Worm (Caenorhabditis elegans) whole organism, late embryonic: ENCODE measurements around the gene rga-4.

Experiments used
- pag-3 ChIP-seq: sonication (generic microtip); optimal IDR thresholded peaks from 2 replicates; lab custom pipeline; 2016; ENCODE audit warnings: missing compliant biosample characterization, missing genetic modification characterization, borderline replicate concordance
- pha-4 ChIP-seq: fragments of 150-350 bp; optimal IDR thresholded peaks from 2 replicates; lab custom pipeline; 2018; ENCODE audit warnings: missing biosample characterization, missing genetic modification reagents, missing genetic modification characterization
- pqm-1 ChIP-seq: sonication (generic microtip); optimal IDR thresholded peaks from 2 replicates; lab custom pipeline; 2016; ENCODE audit warnings: missing genetic modification characterization, missing compliant biosample characterization

DNA sequence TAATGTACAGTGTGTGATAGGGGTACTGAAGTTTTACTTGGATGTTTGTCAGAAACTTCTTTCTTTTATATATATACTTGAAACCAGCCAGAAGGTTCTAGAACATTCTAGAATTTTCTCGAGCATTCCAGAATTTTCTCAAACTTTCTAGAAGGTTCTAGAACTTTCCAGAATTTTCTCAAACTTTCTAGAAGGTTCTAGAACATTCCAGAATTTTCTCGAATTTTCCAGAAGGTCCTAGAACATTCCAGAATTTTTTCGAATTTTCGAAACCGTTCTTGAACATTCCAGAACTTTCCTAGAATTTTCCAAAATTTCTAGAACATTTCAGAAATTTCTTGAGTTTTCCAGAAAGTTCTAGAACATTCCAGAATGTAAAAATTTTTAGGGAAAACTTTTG lies 27.8 kb downstream of the rga-4 start:
- TF ChIP-seq pag-3 (tag; lab: Kevin White, UChicago) (no peak), pha-4 (tag; lab: Kevin White, UChicago) (no peak), pqm-1 (tag; lab: Kevin White, UChicago) (no peak)
